Worm (Caenorhabditis elegans) whole organism, young adult: ENCODE results near the gene R02D5.1.

Experiments used
- C06A6.2 ChIP-seq: fragments of 200-800 bp; sonication (Bioruptor generic); conservative IDR thresholded peaks from 2 replicates; pipeline ENCODE4 v1.3.6; 2022; ENCODE audit warnings: missing genetic modification characterization, missing compliant biosample characterization
- F22D6.2 ChIP-seq: sonication (generic microtip); optimal IDR thresholded peaks from 2 replicates; lab custom pipeline; 2016; ENCODE audit warnings: mild to moderate bottlenecking, missing genetic modification characterization, missing compliant biosample characterization
- F33H1.4 ChIP-seq: fragments of 200-800 bp; sonication (Bioruptor generic); IDR thresholded peaks from 2 replicates; pipeline ENCODE4 v1.3.6; 2022; ENCODE audit warnings: missing genetic modification reagents, missing genetic modification characterization, missing compliant biosample characterization
- T07F8.4 ChIP-seq: sonication (generic microtip); optimal IDR thresholded peaks from 2 replicates; lab custom pipeline; 2016; ENCODE audit warnings: mild to moderate bottlenecking, missing genetic modification characterization, moderate library complexity, missing compliant biosample characterization
- Y53G8AR.9 ChIP-seq: fragments of 200-800 bp; sonication (Bioruptor generic); conservative IDR thresholded peaks from 2 replicates; pipeline ENCODE4 v1.3.6; 2022; ENCODE audit warnings: missing genetic modification reagents, missing genetic modification characterization, missing compliant biosample characterization
- Y79H2A.3 ChIP-seq: fragments of 200-800 bp; sonication (Bioruptor generic); conservative IDR thresholded peaks from 2 replicates; pipeline ENCODE4 v1.3.6; 2022; ENCODE audit warnings: missing genetic modification reagents, missing genetic modification characterization, missing compliant biosample characterization
- ZK185.1 ChIP-seq: sonication (generic microtip); optimal IDR thresholded peaks from 2 replicates; lab custom pipeline; 2016; ENCODE audit warnings: mild to moderate bottlenecking, missing genetic modification characterization, missing compliant biosample characterization; ENCODE audit not compliant: poor library complexity, severe bottlenecking
- atf-7 ChIP-seq: sonication (generic microtip); optimal IDR thresholded peaks from 2 replicates; lab custom pipeline; 2017; ENCODE audit warnings: mild to moderate bottlenecking, missing genetic modification characterization, missing compliant biosample characterization
- athp-1 ChIP-seq: sonication (generic microtip); optimal IDR thresholded peaks from 2 replicates; lab custom pipeline; 2017; ENCODE audit warnings: mild to moderate bottlenecking, missing genetic modification characterization, missing compliant biosample characterization
- attf-5 ChIP-seq: fragments of 200-800 bp; sonication (Bioruptor generic); optimal IDR thresholded peaks from 2 replicates; lab custom pipeline; 2018; ENCODE audit warnings: mild to moderate bottlenecking, missing genetic modification characterization, missing compliant biosample characterization
- bed-1 ChIP-seq: fragments of 200-800 bp; sonication (Bioruptor generic); IDR thresholded peaks from 2 replicates; pipeline ENCODE4 v1.3.6; 2022; ENCODE audit warnings: missing genetic modification reagents, missing genetic modification characterization, missing compliant biosample characterization
- bed-2 ChIP-seq: fragments of 200-800 bp; sonication (Bioruptor generic); IDR thresholded peaks from 2 replicates; pipeline ENCODE4 v1.3.6; 2022; ENCODE audit warnings: missing genetic modification reagents, missing genetic modification characterization, missing compliant biosample characterization
- ccch-3 ChIP-seq: fragments of 200-800 bp; sonication (Bioruptor generic); optimal IDR thresholded peaks from 2 replicates; lab custom pipeline; 2018; ENCODE audit warnings: mild to moderate bottlenecking, missing genetic modification characterization, missing compliant biosample characterization
- cebp-2 ChIP-seq: fragments of 200-800 bp; sonication (Bioruptor generic); IDR thresholded peaks from 2 replicates; pipeline ENCODE4 v1.3.6; 2022; ENCODE audit warnings: missing genetic modification characterization, missing compliant biosample characterization
- ceh-100 ChIP-seq: fragments of 200-800 bp; sonication (Bioruptor generic); IDR thresholded peaks from 2 replicates; pipeline ENCODE4 v1.3.6; 2022; ENCODE audit warnings: missing genetic modification reagents, missing genetic modification characterization, missing compliant biosample characterization
- ceh-58 ChIP-seq: fragments of 200-800 bp; sonication (Bioruptor generic); IDR thresholded peaks from 2 replicates; pipeline ENCODE4 v1.3.6; 2022; ENCODE audit warnings: missing genetic modification characterization, missing compliant biosample characterization
- ceh-91 ChIP-seq: fragments of 200-800 bp; sonication (Bioruptor generic); IDR thresholded peaks from 2 replicates; pipeline ENCODE4 v1.3.6; 2022; ENCODE audit warnings: missing genetic modification reagents, missing genetic modification characterization, missing compliant biosample characterization
- chd-7 ChIP-seq: sonication (generic microtip); optimal IDR thresholded peaks from 2 replicates; lab custom pipeline; 2016; ENCODE audit warnings: mild to moderate bottlenecking, missing genetic modification characterization, moderate library complexity, missing compliant biosample characterization
- dpff-1 ChIP-seq: sonication (generic microtip); optimal IDR thresholded peaks from 2 replicates; lab custom pipeline; 2017; ENCODE audit warnings: mild to moderate bottlenecking, missing genetic modification characterization, missing compliant biosample characterization
- dpl-1 ChIP-seq: fragments of 150-350 bp; optimal IDR thresholded peaks from 2 replicates; lab custom pipeline; 2014; ENCODE audit warnings: missing biosample characterization, missing genetic modification reagents, missing genetic modification characterization
- egl-18 ChIP-seq: fragments of 200-800 bp; sonication (Bioruptor generic); IDR thresholded peaks from 2 replicates; pipeline ENCODE4 v1.3.6; 2022; ENCODE audit warnings: missing genetic modification reagents, missing genetic modification characterization, missing compliant biosample characterization
- egrh-3 ChIP-seq: fragments of 200-800 bp; sonication (Bioruptor generic); IDR thresholded peaks from 2 replicates; pipeline ENCODE4 v1.3.6; 2022; ENCODE audit warnings: missing genetic modification reagents, missing genetic modification characterization, missing compliant biosample characterization
- hlh-26 ChIP-seq: fragments of 200-800 bp; sonication (Bioruptor generic); conservative IDR thresholded peaks from 2 replicates; pipeline ENCODE4 v1.3.6; 2022; ENCODE audit warnings: missing genetic modification reagents, missing genetic modification characterization, missing compliant biosample characterization
- hmg-1.2 ChIP-seq: fragments of 200-800 bp; sonication (Bioruptor generic); IDR thresholded peaks from 2 replicates; pipeline ENCODE4 v1.3.6; 2022; ENCODE audit warnings: missing genetic modification reagents, missing genetic modification characterization, missing compliant biosample characterization
- let-526 ChIP-seq: fragments of 200-800 bp; sonication (Bioruptor generic); IDR thresholded peaks from 2 replicates; pipeline ENCODE4 v1.3.6; 2022; ENCODE audit warnings: missing genetic modification reagents, missing genetic modification characterization, missing compliant biosample characterization
- lin-35 ChIP-seq, 3 experiments: fragments of 150-350 bp in 2 of 3; sonication (generic microtip) in 1 of 3; optimal IDR thresholded peaks; 2 replicates each; lab custom pipeline; 2014 to 2018; ENCODE audit warnings: missing biosample characterization in 3 of 3, missing genetic modification characterization in 3 of 3, missing genetic modification reagents in 3 of 3
- madf-10 ChIP-seq: sonication (generic microtip); optimal IDR thresholded peaks from 2 replicates; lab custom pipeline; 2016; ENCODE audit warnings: mild to moderate bottlenecking, missing genetic modification characterization, missing compliant biosample characterization
- madf-3 ChIP-seq: fragments of 200-800 bp; sonication (Bioruptor generic); IDR thresholded peaks from 2 replicates; pipeline ENCODE4 v1.3.6; 2022; ENCODE audit warnings: missing genetic modification reagents, missing genetic modification characterization, missing compliant biosample characterization
- madf-6 ChIP-seq: fragments of 200-800 bp; sonication (Bioruptor generic); IDR thresholded peaks from 2 replicates; pipeline ENCODE4 v1.3.6; 2022; ENCODE audit warnings: missing genetic modification reagents, missing genetic modification characterization, missing compliant biosample characterization
- mxl-1 ChIP-seq: sonication (generic microtip); optimal IDR thresholded peaks from 2 replicates; lab custom pipeline; 2016; ENCODE audit warnings: missing genetic modification characterization, missing compliant biosample characterization
- nfya-2 ChIP-seq: fragments of 200-800 bp; sonication (Bioruptor generic); IDR thresholded peaks from 2 replicates; pipeline ENCODE4 v1.3.6; 2022; ENCODE audit warnings: missing genetic modification reagents, missing genetic modification characterization, missing compliant biosample characterization
- nfyb-1 ChIP-seq: fragments of 200-800 bp; sonication (Bioruptor generic); IDR thresholded peaks from 2 replicates; pipeline ENCODE4 v1.3.6; 2022; ENCODE audit warnings: missing genetic modification reagents, missing genetic modification characterization, missing compliant biosample characterization
- nhr-27 ChIP-seq: fragments of 200-800 bp; sonication (Bioruptor generic); optimal IDR thresholded peaks from 2 replicates; lab custom pipeline; 2018; ENCODE audit warnings: mild to moderate bottlenecking, missing genetic modification characterization, moderate library complexity, missing compliant biosample characterization
- nhr-80 ChIP-seq: sonication (generic microtip); optimal IDR thresholded peaks from 2 replicates; lab custom pipeline; 2016; ENCODE audit warnings: missing genetic modification characterization, missing compliant biosample characterization
- nhr-90 ChIP-seq: sonication (generic microtip); optimal IDR thresholded peaks from 2 replicates; lab custom pipeline; 2016; ENCODE audit warnings: missing genotype, mild to moderate bottlenecking, missing genetic modification characterization, missing compliant biosample characterization
- rcor-1 ChIP-seq: fragments of 200-800 bp; sonication (Bioruptor generic); IDR thresholded peaks from 2 replicates; pipeline ENCODE4 v1.3.6; 2022; ENCODE audit warnings: missing genetic modification reagents, missing genetic modification characterization, missing compliant biosample characterization
- rpc-1 ChIP-seq, 2 experiments: fragments of 150-350 bp in 1 of 2; sonication (generic microtip) in 1 of 2; optimal IDR thresholded peaks; 2 replicates each; lab custom pipeline; 2014 to 2018; ENCODE audit warnings: missing biosample characterization in 1 of 2, missing genetic modification characterization in 1 of 2, missing genetic modification reagents in 1 of 2, missing genotype in 1 of 2
- snpc-4 ChIP-seq, 5 experiments: fragments of 150-350 bp in 1 of 5; sonication (generic microtip) in 4 of 5; optimal IDR thresholded peaks; 2 replicates each; lab custom pipeline; 2014 to 2018; ENCODE audit warnings: missing genetic modification characterization in 5 of 5, missing biosample characterization in 3 of 5, antibody characterized with exemption in 2 of 5, mild to moderate bottlenecking in 2 of 5, missing compliant biosample characterization in 2 of 5, missing genotype in 2 of 5, moderate library complexity in 2 of 5, missing genetic modification reagents in 1 of 5
- somi-1 ChIP-seq: fragments of 200-800 bp; sonication (Bioruptor generic); optimal IDR thresholded peaks from 2 replicates; lab custom pipeline; 2018; ENCODE audit warnings: mild to moderate bottlenecking, missing genetic modification characterization, missing compliant biosample characterization
- sptf-2 ChIP-seq: fragments of 200-800 bp; sonication (Bioruptor generic); optimal IDR thresholded peaks from 2 replicates; lab custom pipeline; 2018; ENCODE audit warnings: mild to moderate bottlenecking, missing genetic modification characterization, missing compliant biosample characterization
- ztf-18 ChIP-seq: sonication (generic microtip); optimal IDR thresholded peaks from 2 replicates; lab custom pipeline; 2016; ENCODE audit warnings: missing genotype, mild to moderate bottlenecking, missing genetic modification characterization, missing compliant biosample characterization

Gene R02D5.1

DNA sequence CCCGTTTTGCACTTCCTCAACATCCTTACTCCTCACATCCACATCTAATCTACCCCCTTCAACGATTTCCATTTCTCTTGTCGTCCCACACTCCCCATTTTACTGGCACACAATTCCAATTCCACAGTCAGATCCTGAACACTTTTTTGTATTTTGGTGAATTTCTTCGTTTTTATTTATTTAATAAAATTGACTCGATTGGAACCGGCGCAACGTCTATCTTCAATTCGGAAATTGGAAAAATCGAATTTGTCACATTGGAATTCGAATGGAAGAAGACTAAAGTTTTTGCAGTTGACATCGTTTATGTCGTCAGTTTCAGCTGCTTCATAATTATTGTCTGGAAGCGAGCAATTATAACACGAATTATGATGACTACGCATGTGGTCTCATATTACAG lies 19.2 kb downstream of the R02D5.1 start (continued):
- TF ChIP-seq ceh-91 (GFP tag; lab: Robert Waterston, UW), result no peak
- no peak for TF ChIP-seq nhr-80 (tag; lab: Kevin White, UChicago)
- no peak for TF ChIP-seq T07F8.4 (tag; lab: Kevin White, UChicago)
- no peak for TF ChIP-seq rcor-1
- no peak for TF ChIP-seq dpl-1 (GFP tag; lab: Kevin White, UChicago)
- TF ChIP-seq athp-1 (tag; lab: Kevin White, UChicago), result no peak
- no peak for TF ChIP-seq bed-1 (GFP tag; lab: Robert Waterston, UW)
- TF ChIP-seq nfyb-1 (GFP tag; lab: Robert Waterston, UW), result no peak

DNA sequence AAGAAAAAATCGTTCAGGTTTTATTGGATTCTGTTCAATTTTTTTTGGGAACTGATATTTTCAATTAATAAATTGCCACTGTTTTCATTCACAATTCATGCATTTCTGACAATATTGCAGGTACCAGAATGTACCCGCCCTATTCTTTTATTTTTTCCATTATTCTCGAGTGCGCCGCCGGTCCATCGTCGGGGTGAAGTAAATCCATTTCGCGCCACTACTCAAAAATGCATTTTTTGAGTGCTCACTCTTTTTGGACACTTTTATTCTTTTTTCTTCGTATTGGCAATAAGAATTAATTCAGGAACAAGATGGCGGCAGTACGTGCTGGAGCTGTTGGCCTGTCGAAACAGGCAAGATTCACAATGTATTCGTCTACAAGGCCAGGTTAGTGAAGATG lies 22.8 kb downstream of the R02D5.1 start, which contains the start of gene kcnl-4:
kcnl-4 (plus strand) TSS at position 301 of the 400 bp plus-strand sequence.
- no peak for TF ChIP-seq ceh-100 (GFP tag; lab: Robert Waterston, UW)
- TF ChIP-seq ZK185.1 (tag; lab: Kevin White, UChicago), result no peak

DNA sequence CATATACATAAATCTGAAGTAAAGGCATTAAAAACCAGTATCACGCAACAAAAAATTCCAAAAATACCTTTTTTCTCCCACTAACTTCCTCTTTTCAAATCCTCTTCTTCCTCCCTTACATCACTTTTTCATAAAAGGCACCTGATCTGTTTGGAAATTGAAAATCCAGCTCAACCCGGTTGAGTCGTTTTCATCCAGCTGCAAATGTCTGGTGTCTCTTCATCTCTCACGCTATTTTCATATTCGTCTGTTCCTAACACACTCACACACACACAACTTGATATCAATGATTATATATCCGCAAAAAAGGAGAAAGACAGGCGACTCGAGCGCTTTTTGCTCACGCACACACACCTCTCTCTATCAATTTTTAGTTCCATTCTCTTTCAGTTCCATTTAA lies 24.3 kb downstream of the R02D5.1 start:
- TF ChIP-seq Y79H2A.3 (GFP tag; lab: Robert Waterston, UW) (no peak), hmg-1.2 (GFP tag; lab: Robert Waterston, UW) (0 out of 2 replicates have a peak, but pooled peaks have one; percentile 24)

DNA sequence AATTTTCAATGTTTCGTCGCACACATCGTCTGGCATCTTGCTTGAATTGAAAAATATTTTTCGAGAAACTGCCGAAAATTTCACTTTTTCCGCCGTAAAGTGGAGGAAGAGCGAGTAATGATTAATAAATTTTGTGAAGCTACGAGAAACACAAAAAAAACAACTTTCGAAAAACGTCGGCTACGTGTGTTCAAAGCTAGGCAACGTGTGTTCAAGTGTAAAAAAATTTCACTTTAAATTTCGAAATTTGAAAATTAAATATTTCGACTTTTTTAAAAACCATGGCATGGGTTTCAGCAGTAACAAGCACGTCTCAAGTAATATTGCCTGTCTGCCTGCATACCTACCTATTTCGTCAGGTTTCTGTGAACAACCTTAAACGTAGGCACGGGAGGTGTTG lies 28.2 kb downstream of the R02D5.1 start, which contains the start of gene tag-191:
tag-191 (minus strand) TSS at position 101 of the 400 bp plus-strand sequence.
- TF ChIP-seq egrh-3 (GFP tag; lab: Robert Waterston, UW) (no peak), chd-7 (tag; lab: Kevin White, UChicago) (no peak), hlh-26 (no peak), cebp-2 (GFP tag; lab: Robert Waterston, UW) (no peak), nhr-90 (no peak), C06A6.2 (GFP tag; lab: Robert Waterston, UW) (no peak), ccch-3 (GFP tag; lab: Kevin White, UChicago) (no peak), F33H1.4 (GFP tag; lab: Robert Waterston, UW) (no peak), madf-6 (GFP tag; lab: Robert Waterston, UW) (no peak), nfya-2 (GFP tag; lab: Robert Waterston, UW) (no peak), F22D6.2 (no peak), ceh-58 (GFP tag; lab: Robert Waterston, UW) (no peak), ztf-18 (no peak), nhr-27 (tag; lab: Kevin White, UChicago) (no peak), Y53G8AR.9 (no peak), let-526 (GFP tag; lab: Robert Waterston, UW) (no peak), madf-3 (GFP tag; lab: Robert Waterston, UW) (no peak), atf-7 (tag; lab: Kevin White, UChicago) (no peak)

DNA sequence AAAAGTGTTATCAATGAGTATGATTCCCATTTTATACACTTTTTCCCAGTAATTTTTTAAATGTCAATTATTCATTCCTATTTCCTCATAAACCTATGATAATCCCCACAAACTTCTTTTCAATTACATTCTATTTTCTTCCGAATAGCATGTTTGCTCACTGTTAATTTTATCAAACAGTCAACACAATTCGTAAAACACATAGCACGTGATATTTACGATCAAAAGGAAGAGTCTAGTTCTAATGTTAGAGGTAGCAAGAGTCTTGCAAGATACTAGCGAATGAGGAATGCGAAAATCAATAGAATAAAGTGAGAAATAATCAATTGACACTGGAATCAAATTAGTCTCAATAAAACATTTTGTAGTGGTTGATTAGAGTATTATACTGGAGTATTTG lies 31.3 kb downstream of the R02D5.1 start:
- TF ChIP-seq mxl-1 (tag; lab: Kevin White, UChicago), result no peak

DNA sequence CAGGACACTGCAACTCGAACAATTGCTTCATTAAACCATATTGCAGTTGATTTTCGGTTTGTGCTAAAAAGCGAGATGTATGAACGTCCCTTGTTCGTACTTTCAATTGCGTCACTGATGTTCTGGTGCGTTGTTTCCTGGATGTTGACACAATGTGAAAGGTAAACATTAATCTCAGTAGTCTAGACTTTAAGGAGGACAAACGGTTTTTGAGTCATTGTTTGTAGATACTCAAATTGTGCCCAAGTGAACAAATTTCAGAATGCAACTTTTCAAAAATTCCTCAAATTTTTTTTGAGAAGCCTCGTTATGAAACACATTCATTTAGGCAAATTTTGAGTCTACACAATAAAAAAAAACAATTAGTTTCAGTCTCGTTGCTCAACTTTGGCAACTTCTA lies 32.9 kb downstream of the R02D5.1 start:
- TF ChIP-seq sptf-2 (GFP tag; lab: Kevin White, UChicago) (no peak), lin-35 (GFP tag; optimal IDR thresholded peaks at IDR 0.05; lab: Kevin White, UChicago) (no peak), rpc-1 (optimal IDR thresholded peaks at IDR 0.05; lab: Kevin White, UChicago) (no peak), rpc-1 (tag; optimal IDR thresholded peaks at IDR 0.05; lab: Kevin White, UChicago) (no peak), ztf-18 (no peak), somi-1 (GFP tag; lab: Kevin White, UChicago) (no peak), dpff-1 (tag; lab: Kevin White, UChicago) (no peak), madf-10 (no peak), attf-5 (GFP tag; lab: Kevin White, UChicago) (no peak), madf-3 (GFP tag; lab: Robert Waterston, UW) (no peak), snpc-4 (GFP tag; optimal IDR thresholded peaks at IDR 0.05; lab: Kevin White, UChicago) (no peak), snpc-4 (tag; optimal IDR thresholded peaks at IDR 0.05; lab: Kevin White, UChicago) (no peak), egl-18 (no peak), rcor-1 (no peak), bed-2 (GFP tag; lab: Robert Waterston, UW) (no peak)
